Fruit fly (Drosophila melanogaster) whole organism, embryonic: ENCODE results near the gene CG5592.

Source experiments
- CG10366 ChIP-seq: fragments of 200-800 bp; sonication (Bioruptor generic); IDR thresholded peaks from 2 replicates; pipeline ENCODE4 v1.3.6; 2022; ENCODE audit warnings: missing biosample characterization, missing genetic modification characterization
- CG1602 ChIP-seq: fragments of 200-800 bp; sonication (Bioruptor generic); optimal IDR thresholded peaks from 3 replicates; lab custom pipeline; 2016; ENCODE audit warnings: missing biosample characterization, missing genetic modification characterization
- CG6791 ChIP-seq: fragments of 200-800 bp; sonication (Bioruptor generic); IDR thresholded peaks from 3 replicates; pipeline ENCODE4 v1.3.6; 2022; ENCODE audit warnings: missing biosample characterization, missing genetic modification characterization; ENCODE audit not compliant: partially characterized antibody
- CG7987 ChIP-seq: fragments of 200-800 bp; sonication (Bioruptor generic); optimal IDR thresholded peaks from 2 replicates; lab custom pipeline; 2018; ENCODE audit warnings: missing biosample characterization, mild to moderate bottlenecking, missing genetic modification characterization, moderate library complexity
- aop ChIP-seq: fragments of 200-800 bp; sonication (Bioruptor generic); IDR thresholded peaks from 2 replicates; pipeline ENCODE4 v1.3.6; 2022; ENCODE audit warnings: missing biosample characterization, missing genetic modification characterization
- ara ChIP-seq: fragments of 200-800 bp; sonication (Bioruptor generic); IDR thresholded peaks from 2 replicates; pipeline ENCODE4 v1.3.6; 2022; ENCODE audit warnings: missing biosample characterization, missing genetic modification characterization
- gsb ChIP-seq: fragments of 200-800 bp; sonication (Bioruptor generic); IDR thresholded peaks from 2 replicates; pipeline ENCODE4 v1.3.6; 2022; ENCODE audit warnings: missing biosample characterization, missing genetic modification characterization

dm6 chr3L:5941508-5941907 is 44.1 kb downstream of the CG5592 start:
- no peak for TF ChIP-seq gsb
- TF ChIP-seq CG1602 = no peak
- TF ChIP-seq CG6791 (GFP tag; lab: Robert Waterston, UW) = no peak
- TF ChIP-seq aop (GFP tag; lab: Robert Waterston, UW) = no peak
- TF ChIP-seq CG7987 (GFP tag; lab: Kevin White, UChicago) = no peak
- TF ChIP-seq ara (GFP tag; lab: Robert Waterston, UW) = no peak
- TF ChIP-seq CG10366 (GFP tag; lab: Robert Waterston, UW) = no peak
